Fruit fly (Drosophila melanogaster): Measurements from ENCODE around the gene Mis12.

dm6 chr3L:6984486-6984885 is 15.6 kb upstream of the Mis12 start, which contains the start of the genes CG32388 and CG43439:
- no peak for TF ChIP-seq EcR (GFP tag; optimal IDR thresholded peaks at IDR 0.05)
- no peak for TF ChIP-seq psq (optimal IDR thresholded peaks at IDR 0.05)
- no peak for TF ChIP-seq Dll (optimal IDR thresholded peaks at IDR 0.05)
- no peak for TF ChIP-seq usp (GFP tag; optimal IDR thresholded peaks at IDR 0.05)
- TF ChIP-seq CG8478 (optimal IDR thresholded peaks at IDR 0.05): no peak
